Fruit fly (Drosophila melanogaster): Measurements from ENCODE around the gene CG10877.

Gene CG10877

DNA sequence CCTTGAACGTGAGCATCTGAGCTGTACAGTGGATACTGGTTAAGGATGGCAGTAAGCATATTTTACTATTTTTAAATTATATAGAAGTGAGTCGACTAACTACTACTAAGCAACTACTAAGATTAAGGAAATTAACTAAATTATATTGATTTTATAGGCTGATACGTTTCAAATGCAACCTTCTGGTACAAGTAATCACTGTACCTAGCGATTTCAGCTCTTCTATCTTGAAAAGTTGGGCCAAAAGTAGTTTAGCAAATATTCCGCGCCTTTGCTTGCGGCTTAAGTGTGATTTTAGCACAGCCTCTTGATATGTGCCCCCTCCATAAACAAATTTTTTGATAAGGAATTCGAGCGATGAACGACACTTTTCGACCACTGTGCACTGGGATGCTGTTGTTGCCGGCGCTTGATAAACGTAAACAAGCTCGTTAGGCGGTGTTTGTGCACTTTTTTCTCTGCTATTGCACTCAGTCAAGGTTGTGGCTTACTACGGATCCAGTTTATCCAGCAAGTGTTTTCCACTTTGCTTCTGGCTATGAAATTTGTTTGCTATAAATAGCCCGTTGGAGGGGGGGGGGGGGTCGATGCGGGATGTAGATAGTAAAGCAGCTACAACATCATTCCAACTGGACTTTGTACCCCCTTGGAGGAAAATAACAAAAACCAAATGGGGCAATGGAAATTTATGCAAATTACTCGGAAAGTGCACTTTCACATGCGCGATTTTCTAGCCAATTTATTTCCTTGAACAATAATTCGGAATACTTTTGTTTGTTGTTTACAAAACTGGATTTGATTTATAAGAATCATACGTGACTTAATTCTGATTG, 7.4 kb downstream of the CG10877 start (continued):
- TF ChIP-seq sens-2 (GFP tag; IDR thresholded peaks at IDR 0.05) (no peak), vnd (GFP tag; IDR thresholded peaks at IDR 0.05; ENCODE audit: partially characterized antibody) (no peak), CG3838 (GFP tag; optimal IDR thresholded peaks at IDR 0.05) (no peak), Dp (GFP tag; optimal IDR thresholded peaks at IDR 0.05) (no peak), unc-4 (GFP tag; IDR thresholded peaks at IDR 0.05; ENCODE audit: partially characterized antibody) (no peak), pan (optimal IDR thresholded peaks at IDR 0.05) (no peak), pan (GFP tag; optimal IDR thresholded peaks at IDR 0.05 in 1 of 2, IDR thresholded peaks at IDR 0.05 in 1 of 2) (peak in 1 of 2 experiments; percentile 80), trem (tag; optimal IDR thresholded peaks at IDR 0.05) (no peak), CG5953 (GFP tag; IDR thresholded peaks at IDR 0.05) (0 out of 2 replicates have a peak, but pooled peaks have one; percentile 34), CG8388 (GFP tag; optimal IDR thresholded peaks at IDR 0.05) (no peak), gce (GFP tag; IDR thresholded peaks at IDR 0.05) (0 out of 3 replicates have a peak, but pooled peaks have one; percentile 24), CG8944 (GFP tag; optimal IDR thresholded peaks at IDR 0.05) (no peak), CG8924 (tag; optimal IDR thresholded peaks at IDR 0.05) (peak; percentile 74), CG8089 (GFP tag; optimal IDR thresholded peaks at IDR 0.05) (no peak), Six4 (GFP tag; optimal IDR thresholded peaks at IDR 0.05) (peak; percentile 37), CG17385 (GFP tag; optimal IDR thresholded peaks at IDR 0.05) (peak; percentile 10), CG17359 (tag; optimal IDR thresholded peaks at IDR 0.05) (peak; percentile 64), ATbp (GFP tag; optimal IDR thresholded peaks at IDR 0.05) (peak; percentile 16), vvl (GFP tag; IDR thresholded peaks at IDR 0.05) (peak; percentile 52; the same call in 1 of the 2 replicates), Abd-B (GFP tag; optimal IDR thresholded peaks at IDR 0.05) (peak; percentile 52), ap (GFP tag; IDR thresholded peaks at IDR 0.05) (peak; percentile 66), chm (GFP tag; IDR thresholded peaks at IDR 0.05) (peak; percentile 53; the same call in 1 of the 2 replicates), Doc2 (GFP tag; IDR thresholded peaks at IDR 0.05) (no peak), repo (GFP tag; optimal IDR thresholded peaks at IDR 0.05) (no peak), Hmr (GFP tag; optimal IDR thresholded peaks at IDR 0.05) (peak; percentile 59), insv (GFP tag; optimal IDR thresholded peaks at IDR 0.05) (peak; percentile 48 to 94), kay (GFP tag; optimal IDR thresholded peaks at IDR 0.05) (no peak), otp (GFP tag; IDR thresholded peaks at IDR 0.05) (peak; percentile 55; the same call in 2 of the 3 replicates), CG4404 (GFP tag; IDR thresholded peaks at IDR 0.05) (peak; percentile 61), Mrtf (GFP tag; IDR thresholded peaks at IDR 0.05) (peak; percentile 73; the same call in 2 of the 3 replicates), CG43689 (GFP tag; IDR thresholded peaks at IDR 0.05) (peak; percentile 39; the same call in 1 of the 2 replicates), CG3407 (GFP tag; optimal IDR thresholded peaks at IDR 0.05) (no peak), CG2712 (tag; optimal IDR thresholded peaks at IDR 0.05) (peak; percentile 71), tgo (GFP tag; IDR thresholded peaks at IDR 0.05) (peak; percentile 83), Med (GFP tag) (peak; percentile 88), Hand (GFP tag; optimal IDR thresholded peaks at IDR 0.05) (no peak), CG10565 (GFP tag; optimal IDR thresholded peaks at IDR 0.05) (no peak), Gsc (GFP tag; IDR thresholded peaks at IDR 0.05) (no peak), CG30020 (tag; optimal IDR thresholded peaks at IDR 0.05) (no peak), D19A (tag; optimal IDR thresholded peaks at IDR 0.05) (peak; percentile 40), kni (GFP tag; optimal IDR thresholded peaks at IDR 0.05) (no peak), HmgZ (tag; optimal IDR thresholded peaks at IDR 0.05) (no peak), CG12299 (tag; optimal IDR thresholded peaks at IDR 0.05) (peak; percentile 21), CG12659 (GFP tag; optimal IDR thresholded peaks at IDR 0.05) (peak; percentile 60), CG10147 (GFP tag; optimal IDR thresholded peaks at IDR 0.05) (no peak), Taf1 (GFP tag; IDR thresholded peaks at IDR 0.05) (peak; percentile 79), CG6683 (GFP tag; optimal IDR thresholded peaks at IDR 0.05) (no peak), bowl (GFP tag; IDR thresholded peaks at IDR 0.05) (peak; percentile 43; the same call in 1 of the 2 replicates), CG9817 (tag; optimal IDR thresholded peaks at IDR 0.05) (peak; percentile 35)
